Worm (Caenorhabditis elegans) whole organism, L1 larva: ENCODE measurements around the gene W02G9.4.

Source experiments
- aha-1 ChIP-seq: fragments of 150-350 bp; optimal IDR thresholded peaks from 2 replicates; lab custom pipeline; 2014; ENCODE audit warnings: missing biosample characterization, missing genetic modification characterization
- ama-1 ChIP-seq: fragments of 150-350 bp; optimal IDR thresholded peaks from 2 replicates; lab custom pipeline; 2014
- egl-27 ChIP-seq, 2 experiments: fragments of 150-350 bp in 1 of 2; sonication (generic microtip); optimal IDR thresholded peaks; 3 replicates each; lab custom pipeline; 2017 to 2018; ENCODE audit warnings: missing biosample characterization in 2 of 2, missing genetic modification characterization in 2 of 2, missing genetic modification reagents in 2 of 2
- elt-2 ChIP-seq: sonication (generic microtip); optimal IDR thresholded peaks from 2 replicates; lab custom pipeline; 2016; ENCODE audit warnings: missing genetic modification characterization, mild to moderate bottlenecking, inconsistent platforms, missing compliant biosample characterization, missing genetic modification reagents
- fos-1 ChIP-seq: fragments of 150-350 bp; optimal IDR thresholded peaks from 2 replicates; lab custom pipeline; 2014; ENCODE audit warnings: missing biosample characterization, missing genetic modification characterization
- mep-1 ChIP-seq: fragments of 150-350 bp; optimal IDR thresholded peaks from 2 replicates; lab custom pipeline; 2014; ENCODE audit warnings: missing biosample characterization, missing genetic modification characterization
- nhr-237 ChIP-seq: fragments of 150-350 bp; optimal IDR thresholded peaks from 2 replicates; lab custom pipeline; 2014; ENCODE audit warnings: missing biosample characterization, missing genetic modification characterization
- nhr-28 ChIP-seq: fragments of 150-350 bp; optimal IDR thresholded peaks from 2 replicates; lab custom pipeline; 2014; ENCODE audit warnings: missing biosample characterization, missing genetic modification characterization
- nhr-47 ChIP-seq: sonication (generic microtip); optimal IDR thresholded peaks from 2 replicates; lab custom pipeline; 2016; ENCODE audit warnings: mild to moderate bottlenecking, missing genetic modification characterization, moderate library complexity, missing compliant biosample characterization
- nhr-76 ChIP-seq: sonication (generic microtip); optimal IDR thresholded peaks from 2 replicates; lab custom pipeline; 2017; ENCODE audit warnings: missing biosample characterization, missing genetic modification characterization
- nhr-77 ChIP-seq: fragments of 150-350 bp; optimal IDR thresholded peaks from 2 replicates; lab custom pipeline; 2014; ENCODE audit warnings: missing biosample characterization, missing genetic modification characterization
- pqm-1 ChIP-seq: sonication (generic microtip); optimal IDR thresholded peaks from 3 replicates; lab custom pipeline; 2017; ENCODE audit warnings: missing biosample characterization, missing genetic modification characterization
- unc-62 ChIP-seq: fragments of 150-350 bp; optimal IDR thresholded peaks from 2 replicates; lab custom pipeline; 2014; ENCODE audit warnings: missing biosample characterization, missing genetic modification reagents, missing genetic modification characterization
- ztf-11 ChIP-seq, 2 experiments: sonication (generic microtip); optimal IDR thresholded peaks; 2 replicates each; lab custom pipeline; 2016 to 2017; ENCODE audit warnings: missing genetic modification characterization in 2 of 2, missing biosample characterization in 1 of 2, missing compliant biosample characterization in 1 of 2

DNA sequence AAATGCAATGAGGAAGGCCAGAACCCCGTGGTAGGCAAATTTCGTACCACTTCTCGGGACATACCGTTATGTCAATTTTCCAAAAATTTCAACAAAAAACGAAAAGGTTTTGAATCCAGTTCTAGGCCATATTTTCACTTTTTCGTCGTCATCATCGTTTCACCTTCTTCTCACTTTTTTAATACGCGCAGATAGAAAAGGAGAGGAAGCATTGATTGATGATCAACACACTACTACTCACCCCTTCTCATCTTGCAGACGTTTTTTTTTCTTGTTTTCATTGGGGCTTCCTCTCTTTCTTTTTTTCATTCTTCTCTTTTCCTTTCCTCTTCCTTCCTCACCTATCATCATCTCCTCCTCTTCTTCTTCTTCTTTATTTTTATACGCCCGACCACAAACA is 9.0 kb downstream of the W02G9.4 start:
- TF ChIP-seq nhr-237 (no peak), pqm-1 (no peak), aha-1 (tag; lab: Kevin White, UChicago) (no peak), mep-1 (no peak), nhr-76 (tag; lab: Kevin White, UChicago) (no peak), nhr-77 (tag; lab: Kevin White, UChicago) (no peak), egl-27 (tag; optimal IDR thresholded peaks at IDR 0.05; lab: Kevin White, UChicago) (no peak), unc-62 (GFP tag; lab: Kevin White, UChicago) (no peak), ztf-11 (tag; optimal IDR thresholded peaks at IDR 0.05; lab: Kevin White, UChicago) (no peak), ama-1 (lab: Kevin White, UChicago) (no peak), nhr-47 (no peak), elt-2 (tag; lab: Kevin White, UChicago) (no peak), nhr-28 (tag; lab: Kevin White, UChicago) (no peak), fos-1 (tag; lab: Kevin White, UChicago) (no peak)
